Worm (Caenorhabditis elegans) whole organism, early embryonic: ENCODE data around the gene C06B3.6.

Experiments used
- B0310.2 ChIP-seq: sonication (generic microtip); optimal IDR thresholded peaks from 2 replicates; lab custom pipeline; 2016; ENCODE audit warnings: mild to moderate bottlenecking, missing genetic modification characterization, missing compliant biosample characterization
- F13C5.2 ChIP-seq: sonication (generic microtip); optimal IDR thresholded peaks from 2 replicates; lab custom pipeline; 2017; ENCODE audit warnings: mild to moderate bottlenecking, missing genetic modification characterization, inconsistent platforms, missing compliant biosample characterization
- aly-1 ChIP-seq: sonication (generic microtip); optimal IDR thresholded peaks from 2 replicates; lab custom pipeline; 2016; ENCODE audit warnings: missing genetic modification characterization, missing compliant biosample characterization
- ama-1 ChIP-seq: fragments of 150-350 bp; optimal IDR thresholded peaks from 2 replicates; lab custom pipeline; 2014
- ceh-13 ChIP-seq: fragments of 200-800 bp; sonication (Bioruptor generic); optimal IDR thresholded peaks from 2 replicates; lab custom pipeline; 2018; ENCODE audit warnings: mild to moderate bottlenecking, missing genetic modification characterization, missing compliant biosample characterization
- ceh-36 ChIP-seq: sonication (generic microtip); optimal IDR thresholded peaks from 2 replicates; lab custom pipeline; 2016; ENCODE audit warnings: missing genetic modification characterization, inconsistent platforms, missing compliant biosample characterization
- ets-7 ChIP-seq: sonication (generic microtip); optimal IDR thresholded peaks from 2 replicates; lab custom pipeline; 2016; ENCODE audit warnings: missing genotype, missing genetic modification characterization, missing compliant biosample characterization
- flt-1 ChIP-seq: fragments of 200-800 bp; sonication (Bioruptor generic); IDR thresholded peaks from 2 replicates; pipeline ENCODE4 v1.3.6; 2022; ENCODE audit warnings: missing genetic modification characterization, missing compliant biosample characterization
- hmbx-1 ChIP-seq: sonication (generic microtip); optimal IDR thresholded peaks from 2 replicates; lab custom pipeline; 2016; ENCODE audit warnings: mild to moderate bottlenecking, missing genetic modification characterization, missing compliant biosample characterization
- hmg-4 ChIP-seq: fragments of 200-800 bp; sonication (Bioruptor generic); optimal IDR thresholded peaks from 2 replicates; lab custom pipeline; 2018; ENCODE audit warnings: mild to moderate bottlenecking, missing genetic modification characterization, missing compliant biosample characterization
- hnd-1 ChIP-seq: sonication (generic microtip); optimal IDR thresholded peaks from 2 replicates; lab custom pipeline; 2016; ENCODE audit warnings: missing genetic modification characterization, missing compliant biosample characterization
- pes-1 ChIP-seq: fragments of 200-800 bp; sonication (Bioruptor generic); IDR thresholded peaks from 2 replicates; pipeline ENCODE4 v1.3.6; 2022; ENCODE audit warnings: missing genetic modification reagents, missing genetic modification characterization, missing compliant biosample characterization
- scrt-1 ChIP-seq: fragments of 200-800 bp; sonication (Bioruptor generic); IDR thresholded peaks from 2 replicates; pipeline ENCODE4 v1.3.6; 2022; ENCODE audit warnings: missing genetic modification characterization, missing compliant biosample characterization
- sea-1 ChIP-seq: fragments of 200-800 bp; sonication (Bioruptor generic); conservative IDR thresholded peaks from 2 replicates; pipeline ENCODE4 v1.3.6; 2022; ENCODE audit warnings: missing genetic modification characterization, missing compliant biosample characterization
- tbx-11 ChIP-seq: fragments of 200-800 bp; sonication (Bioruptor generic); IDR thresholded peaks from 2 replicates; pipeline ENCODE4 v1.3.6; 2022; ENCODE audit warnings: missing genetic modification characterization, missing compliant biosample characterization
- tbx-37 ChIP-seq: fragments of 200-800 bp; sonication (Bioruptor generic); conservative IDR thresholded peaks from 2 replicates; pipeline ENCODE4 v1.3.6; 2022; ENCODE audit warnings: missing genetic modification reagents, missing genetic modification characterization, missing compliant biosample characterization
- tra-4 ChIP-seq: sonication (generic microtip); optimal IDR thresholded peaks from 2 replicates; lab custom pipeline; 2017; ENCODE audit warnings: missing genetic modification characterization, missing compliant biosample characterization

Gene C06B3.6

DNA sequence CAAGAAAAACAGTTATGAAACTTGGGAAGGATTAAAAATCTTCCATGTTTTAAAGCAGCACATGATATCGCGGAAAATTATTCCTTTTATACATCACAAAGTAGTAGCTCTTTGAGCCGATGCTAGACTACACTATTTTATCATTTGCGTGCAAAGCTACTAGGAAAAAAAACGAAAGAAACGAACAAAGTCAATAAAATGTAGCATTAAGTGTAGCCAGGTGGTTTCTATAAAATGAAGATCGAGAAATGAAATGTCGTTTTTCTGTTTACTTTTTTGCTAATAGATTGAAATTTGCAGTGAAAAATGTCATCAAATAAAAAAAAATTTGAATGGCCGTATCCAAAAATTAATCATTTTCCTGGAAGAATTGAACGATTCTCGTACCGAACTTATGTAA lies 35.9 kb downstream of the C06B3.6 start, which contains the start of gene cpt-5:
TSS of gene cpt-5 (plus strand) at position 301 of the 400 bp plus-strand sequence.
- TF ChIP-seq sea-1 (GFP tag; lab: Robert Waterston, UW) (no peak), ceh-13 (GFP tag; lab: Kevin White, UChicago) (no peak), B0310.2 (tag; lab: Kevin White, UChicago) (no peak), flt-1 (GFP tag; lab: Robert Waterston, UW) (no peak)

DNA sequence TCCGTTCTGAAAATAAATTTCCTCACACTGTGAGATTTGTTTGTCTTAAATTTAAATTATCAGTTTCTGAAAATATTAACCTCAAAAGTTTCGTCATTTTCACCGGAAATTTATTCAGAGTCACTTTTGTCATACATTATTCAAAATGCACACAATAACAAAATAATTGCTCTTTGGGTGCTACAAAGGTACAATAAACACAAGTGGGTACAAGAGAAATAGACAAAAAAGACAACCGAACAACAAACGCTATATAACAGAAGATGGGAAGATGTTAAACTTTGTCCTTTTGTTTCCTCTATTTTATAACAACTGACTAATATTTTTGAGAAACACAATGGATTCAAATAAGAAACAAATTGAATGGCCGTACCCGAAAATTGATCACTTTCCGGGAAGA lies 39.2 kb downstream of the C06B3.6 start:
- no peak for TF ChIP-seq ama-1 (lab: Kevin White, UChicago)
- TF ChIP-seq flt-1 (GFP tag; lab: Robert Waterston, UW), result no peak
- no peak for TF ChIP-seq scrt-1 (GFP tag; lab: Robert Waterston, UW)
- TF ChIP-seq ceh-13 (GFP tag; lab: Kevin White, UChicago), result no peak
- no peak for TF ChIP-seq tbx-37 (GFP tag; lab: Robert Waterston, UW)
- TF ChIP-seq ceh-36 (tag; lab: Kevin White, UChicago), result no peak
- no peak for TF ChIP-seq hmbx-1 (tag; lab: Kevin White, UChicago)
- TF ChIP-seq tra-4, result no peak
- TF ChIP-seq sea-1 (GFP tag; lab: Robert Waterston, UW), result no peak
- no peak for TF ChIP-seq ets-7 (tag; lab: Kevin White, UChicago)
- TF ChIP-seq hnd-1 (tag; lab: Kevin White, UChicago), result no peak
- TF ChIP-seq F13C5.2 (tag; lab: Kevin White, UChicago), result no peak
- no peak for TF ChIP-seq aly-1 (tag; lab: Kevin White, UChicago)
- TF ChIP-seq hmg-4 (GFP tag; lab: Kevin White, UChicago), result no peak
- TF ChIP-seq pes-1 (GFP tag; lab: Robert Waterston, UW), result no peak

DNA sequence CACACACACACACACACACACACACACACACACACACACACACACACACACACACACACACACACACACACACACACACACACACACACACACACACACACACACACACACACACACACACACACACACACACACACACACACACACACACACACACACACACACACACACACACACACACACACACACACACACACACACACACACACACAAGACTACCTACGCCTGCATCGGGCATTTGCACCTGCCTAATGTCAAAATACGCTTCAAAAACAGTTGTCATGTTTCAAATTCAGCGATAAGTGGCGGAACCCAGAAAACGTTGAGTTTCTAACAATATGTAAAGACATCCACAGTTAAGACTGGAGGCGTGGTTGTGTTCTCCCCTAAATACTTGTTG lies 39.9 kb downstream of the C06B3.6 start:
- peak; percentile 30 for TF ChIP-seq hmbx-1 (tag; lab: Kevin White, UChicago)
- TF ChIP-seq B0310.2 (tag; lab: Kevin White, UChicago), result peak; percentile 10

DNA sequence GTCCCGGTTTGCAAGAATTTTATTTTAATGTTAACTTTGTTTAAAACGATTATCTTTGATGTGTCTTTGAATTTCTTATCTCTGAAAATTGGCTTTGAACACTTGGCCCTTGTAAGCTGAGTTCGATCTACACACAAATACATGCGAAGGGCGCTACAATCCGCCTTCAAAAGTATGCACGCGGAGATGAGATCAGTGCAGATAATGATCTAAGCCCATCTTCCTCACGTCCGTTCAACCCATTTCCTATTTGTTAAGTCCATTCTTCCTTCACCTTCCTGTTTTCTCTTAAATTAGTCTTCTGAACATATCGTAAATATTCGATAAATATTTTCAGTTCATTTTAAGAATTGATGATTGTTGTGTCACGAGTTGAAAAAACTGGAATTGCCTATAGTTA lies 42.4 kb downstream of the C06B3.6 start, which contains the start of gene nhr-175:
TSS of gene nhr-175 (plus strand) at position 339 of the 400 bp plus-strand sequence.
- TF ChIP-seq tra-4, result no peak
- no peak for TF ChIP-seq tbx-37 (GFP tag; lab: Robert Waterston, UW)
- TF ChIP-seq ceh-13 (GFP tag; lab: Kevin White, UChicago), result no peak
- no peak for TF ChIP-seq tbx-11 (GFP tag; lab: Robert Waterston, UW)
- TF ChIP-seq ceh-36 (tag; lab: Kevin White, UChicago), result no peak
- no peak for TF ChIP-seq F13C5.2 (tag; lab: Kevin White, UChicago)
- no peak for TF ChIP-seq scrt-1 (GFP tag; lab: Robert Waterston, UW)
- TF ChIP-seq hmbx-1 (tag; lab: Kevin White, UChicago), result no peak
- TF ChIP-seq sea-1 (GFP tag; lab: Robert Waterston, UW), result no peak
- TF ChIP-seq aly-1 (tag; lab: Kevin White, UChicago), result no peak
- no peak for TF ChIP-seq B0310.2 (tag; lab: Kevin White, UChicago)
- no peak for TF ChIP-seq flt-1 (GFP tag; lab: Robert Waterston, UW)
- no peak for TF ChIP-seq pes-1 (GFP tag; lab: Robert Waterston, UW)
- TF ChIP-seq hnd-1 (tag; lab: Kevin White, UChicago), result no peak
- no peak for TF ChIP-seq hmg-4 (GFP tag; lab: Kevin White, UChicago)
- no peak for TF ChIP-seq ets-7 (tag; lab: Kevin White, UChicago)
- no peak for TF ChIP-seq ama-1 (lab: Kevin White, UChicago)

DNA sequence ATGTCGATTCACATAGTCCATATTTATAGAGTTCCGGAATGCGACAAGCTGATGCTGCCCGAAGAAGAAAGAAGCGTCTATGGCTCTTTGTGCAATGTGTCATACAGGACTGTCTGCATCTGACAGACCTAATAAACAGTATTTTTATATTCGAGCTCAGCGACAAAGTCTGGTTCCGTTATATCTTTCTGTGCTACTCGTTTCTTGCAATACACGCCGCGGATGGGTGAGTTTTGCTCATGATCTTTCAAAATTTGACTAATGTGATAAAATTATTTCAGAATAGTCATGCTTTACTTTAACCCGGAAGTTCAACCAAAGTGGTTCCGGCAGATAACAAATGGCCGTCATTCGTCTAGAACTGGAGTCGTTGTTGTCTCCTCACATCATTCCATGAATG lies 45.1 kb downstream of the C06B3.6 start:
- TF ChIP-seq pes-1 (GFP tag; lab: Robert Waterston, UW) (no peak), flt-1 (GFP tag; lab: Robert Waterston, UW) (no peak), hnd-1 (tag; lab: Kevin White, UChicago) (no peak), hmg-4 (GFP tag; lab: Kevin White, UChicago) (no peak), tbx-37 (GFP tag; lab: Robert Waterston, UW) (no peak), tbx-11 (GFP tag; lab: Robert Waterston, UW) (no peak)

DNA sequence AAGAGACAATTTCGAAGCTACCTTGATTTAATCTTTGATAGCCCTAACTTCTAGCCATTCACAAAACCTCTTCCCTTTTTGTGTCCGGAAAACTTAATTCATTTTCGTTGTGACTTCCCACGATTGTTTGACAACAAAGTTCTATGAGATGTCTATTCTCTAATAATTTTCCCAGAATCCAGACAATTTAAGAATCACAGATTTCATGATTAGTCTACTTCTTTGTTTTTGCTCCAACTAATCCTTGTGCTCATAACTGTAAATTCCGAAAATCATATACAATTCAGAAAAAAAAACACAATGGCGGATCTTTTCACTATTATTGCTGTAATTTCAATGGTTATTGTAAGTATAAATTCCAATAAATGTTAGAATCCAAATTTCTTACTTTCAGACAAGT lies 46.3 kb downstream of the C06B3.6 start, which contains the start of gene srx-137:
TSS of gene srx-137 (plus strand) at position 301 of the 400 bp plus-strand sequence.
- TF ChIP-seq aly-1 (tag; lab: Kevin White, UChicago), result no peak
- TF ChIP-seq hmg-4 (GFP tag; lab: Kevin White, UChicago), result no peak
- no peak for TF ChIP-seq ceh-13 (GFP tag; lab: Kevin White, UChicago)
- no peak for TF ChIP-seq ceh-36 (tag; lab: Kevin White, UChicago)
- no peak for TF ChIP-seq B0310.2 (tag; lab: Kevin White, UChicago)
- no peak for TF ChIP-seq sea-1 (GFP tag; lab: Robert Waterston, UW)

DNA sequence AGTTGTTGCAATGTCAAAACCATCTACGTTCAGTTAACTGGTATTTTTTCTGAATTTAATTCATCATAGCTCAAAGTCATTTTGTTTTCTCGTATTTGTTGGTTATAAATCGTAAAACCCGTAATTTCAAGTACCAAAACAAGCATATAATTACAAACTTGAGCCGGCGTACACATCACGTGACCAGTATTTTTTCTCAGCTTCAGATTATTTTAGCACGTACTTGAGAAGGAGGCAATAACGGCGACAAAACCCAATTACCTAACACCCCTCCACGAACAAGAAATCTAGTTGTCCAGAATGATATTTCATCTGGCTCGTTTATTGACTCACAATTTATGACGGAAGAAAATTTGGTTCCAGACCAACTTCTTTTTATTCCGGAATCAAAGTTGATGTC lies 49.9 kb downstream of the C06B3.6 start, which contains the start of gene srx-135:
TSS of gene srx-135 (plus strand) at position 301 of the 400 bp plus-strand sequence.
- no peak for TF ChIP-seq hmbx-1 (tag; lab: Kevin White, UChicago)
- no peak for TF ChIP-seq tbx-11 (GFP tag; lab: Robert Waterston, UW)
- TF ChIP-seq B0310.2 (tag; lab: Kevin White, UChicago), result no peak
- TF ChIP-seq ama-1 (lab: Kevin White, UChicago), result no peak
- no peak for TF ChIP-seq ceh-36 (tag; lab: Kevin White, UChicago)
- no peak for TF ChIP-seq scrt-1 (GFP tag; lab: Robert Waterston, UW)
- no peak for TF ChIP-seq ets-7 (tag; lab: Kevin White, UChicago)
- TF ChIP-seq tra-4, result no peak
- no peak for TF ChIP-seq aly-1 (tag; lab: Kevin White, UChicago)
- no peak for TF ChIP-seq pes-1 (GFP tag; lab: Robert Waterston, UW)
- no peak for TF ChIP-seq tbx-37 (GFP tag; lab: Robert Waterston, UW)
- no peak for TF ChIP-seq hnd-1 (tag; lab: Kevin White, UChicago)
- no peak for TF ChIP-seq sea-1 (GFP tag; lab: Robert Waterston, UW)
- TF ChIP-seq F13C5.2 (tag; lab: Kevin White, UChicago), result no peak
- TF ChIP-seq flt-1 (GFP tag; lab: Robert Waterston, UW), result no peak
- no peak for TF ChIP-seq ceh-13 (GFP tag; lab: Kevin White, UChicago)
